Fruit fly (Drosophila melanogaster): Measurements from ENCODE around the gene Cad74A.

Gene Cad74A

dm6 chr3L:17415967-17416749 lies 36.8 kb upstream of the Cad74A start (continued):
- TF ChIP-seq CG4318 (GFP tag; optimal IDR thresholded peaks at IDR 0.05), result no peak
- peak; percentile 59 for TF ChIP-seq CG8319 (GFP tag; optimal IDR thresholded peaks at IDR 0.05)
- TF ChIP-seq CG6276 (GFP tag; optimal IDR thresholded peaks at IDR 0.05), result no peak
- TF ChIP-seq cyc (GFP tag; optimal IDR thresholded peaks at IDR 0.05), result peak; percentile 23
- TF ChIP-seq Ets96B (tag; optimal IDR thresholded peaks at IDR 0.05), result peak; percentile 92
- peak; percentile 64 for TF ChIP-seq CG10631 (GFP tag; optimal IDR thresholded peaks at IDR 0.05)
- peak; percentile 86 for TF ChIP-seq spab (GFP tag; optimal IDR thresholded peaks at IDR 0.05)
- TF ChIP-seq dac (GFP tag; optimal IDR thresholded peaks at IDR 0.05), result no peak
- TF ChIP-seq Hr38 (GFP tag; optimal IDR thresholded peaks at IDR 0.05), result no peak
- no peak; the same call in 2 of the 3 replicates for TF ChIP-seq CG8119 (GFP tag; IDR thresholded peaks at IDR 0.05)
- peak; percentile 12 for TF ChIP-seq Hr4 (GFP tag; optimal IDR thresholded peaks at IDR 0.05)
- TF ChIP-seq CG31627 (GFP tag; optimal IDR thresholded peaks at IDR 0.05), result no peak
- TF ChIP-seq CG11902 (GFP tag; optimal IDR thresholded peaks at IDR 0.05), result peak; percentile 47
- no peak for TF ChIP-seq CG15336 (GFP tag; IDR thresholded peaks at IDR 0.05)
- TF ChIP-seq Met (GFP tag; optimal IDR thresholded peaks at IDR 0.05), result peak; percentile 49
- peak; percentile 63 for TF ChIP-seq esn (GFP tag; optimal IDR thresholded peaks at IDR 0.05)
- TF ChIP-seq Eip78C (GFP tag), result peak; percentile 95
- TF ChIP-seq CG6808 (GFP tag; optimal IDR thresholded peaks at IDR 0.05), result peak; percentile 85
- TF ChIP-seq fd59A (GFP tag; optimal IDR thresholded peaks at IDR 0.05), result peak; percentile 84
- TF ChIP-seq Blimp-1 (GFP tag; optimal IDR thresholded peaks at IDR 0.05), result no peak
- no peak for TF ChIP-seq Lpt (GFP tag; optimal IDR thresholded peaks at IDR 0.05)
- peak; percentile 74 for TF ChIP-seq svp (GFP tag)

- TF ChIP-seq CG3919 (GFP tag; optimal IDR thresholded peaks at IDR 0.05) (no peak), lz (GFP tag; optimal IDR thresholded peaks at IDR 0.05) (no peak), OdsH (GFP tag; optimal IDR thresholded peaks at IDR 0.05) (no peak), CG7368 (GFP tag; optimal IDR thresholded peaks at IDR 0.05) (no peak), CG1621 (tag; optimal IDR thresholded peaks at IDR 0.05) (peak; percentile 0), net (GFP tag; optimal IDR thresholded peaks at IDR 0.05) (no peak)
Measured at dm6 chr3L:17412146-17412545, 32.8 kb upstream of the Cad74A start.

- TF ChIP-seq Hr38 (GFP tag; optimal IDR thresholded peaks at IDR 0.05), result no peak
- TF ChIP-seq CG9139 (GFP tag; optimal IDR thresholded peaks at IDR 0.05), result no peak
- peak; percentile 24 for TF ChIP-seq svp (GFP tag)
- TF ChIP-seq fd59A (GFP tag; optimal IDR thresholded peaks at IDR 0.05), result no peak
- TF ChIP-seq CG34406 (GFP tag; optimal IDR thresholded peaks at IDR 0.05), result no peak
- no peak for TF ChIP-seq CG7368 (GFP tag; optimal IDR thresholded peaks at IDR 0.05)
- no peak for TF ChIP-seq fkh (GFP tag; optimal IDR thresholded peaks at IDR 0.05)
- TF ChIP-seq CG11762 (GFP tag; optimal IDR thresholded peaks at IDR 0.05; ENCODE audit: insufficient read depth), result no peak
- no peak for TF ChIP-seq CG6792 (GFP tag; optimal IDR thresholded peaks at IDR 0.05)
- TF ChIP-seq vri (GFP tag; optimal IDR thresholded peaks at IDR 0.05), result peak; percentile 44
Measured at dm6 chr3L:17411273-17411672, 31.9 kb upstream of the Cad74A start.

dm6 chr3L:17407480-17408093 lies 28.3 kb upstream of the Cad74A start:
- no peak for TF ChIP-seq svp (GFP tag)
- no peak for TF ChIP-seq Sox14 (GFP tag; optimal IDR thresholded peaks at IDR 0.05)
- no peak for TF ChIP-seq lz (GFP tag; optimal IDR thresholded peaks at IDR 0.05)
- no peak for TF ChIP-seq CG6854 (GFP tag; optimal IDR thresholded peaks at IDR 0.05)
- no peak for TF ChIP-seq spab (GFP tag; optimal IDR thresholded peaks at IDR 0.05)
- no peak for TF ChIP-seq CG9139 (GFP tag; optimal IDR thresholded peaks at IDR 0.05)
- no peak for TF ChIP-seq Hr4 (GFP tag; optimal IDR thresholded peaks at IDR 0.05)
- no peak for TF ChIP-seq Eip78C (GFP tag)
- no peak for TF ChIP-seq CG34406 (GFP tag; optimal IDR thresholded peaks at IDR 0.05)
- no peak for TF ChIP-seq Hr38 (GFP tag; optimal IDR thresholded peaks at IDR 0.05)
- no peak for TF ChIP-seq Lpt (GFP tag; optimal IDR thresholded peaks at IDR 0.05)
- TF ChIP-seq eg (GFP tag; IDR thresholded peaks at IDR 0.05), result no peak

Measured in whole organism, prepupa.